Worm (Caenorhabditis elegans) whole organism, L2 larva: ENCODE measurements around the gene Y49F6B.8.

Source experiments
- nhr-6 ChIP-seq: fragments of 150-350 bp; optimal IDR thresholded peaks from 2 replicates; lab custom pipeline; 2014; ENCODE audit warnings: missing biosample characterization, missing genetic modification characterization
- peb-1 ChIP-seq: fragments of 150-350 bp; optimal IDR thresholded peaks from 2 replicates; lab custom pipeline; 2014; ENCODE audit warnings: missing biosample characterization, missing genetic modification characterization
- skn-1 ChIP-seq: sonication (generic microtip); optimal IDR thresholded peaks from 2 replicates; lab custom pipeline; 2017; ENCODE audit warnings: missing biosample characterization, missing genetic modification characterization
- unc-62 ChIP-seq: fragments of 150-350 bp; optimal IDR thresholded peaks from 2 replicates; lab custom pipeline; 2014; ENCODE audit warnings: missing biosample characterization, missing genetic modification reagents, missing genetic modification characterization

ce11 chrII:3499386-3499785, 17.9 kb upstream of the Y49F6B.8 start, which contains the start of gene Y49F6B.9:
- TF ChIP-seq nhr-6 (tag; lab: Kevin White, UChicago) = no peak
- TF ChIP-seq unc-62 (GFP tag; lab: Kevin White, UChicago) = no peak
- TF ChIP-seq skn-1 (tag; lab: Kevin White, UChicago) = no peak
- TF ChIP-seq peb-1 (tag; lab: Kevin White, UChicago) = no peak
